Worm (Caenorhabditis elegans): Measurements from ENCODE around the gene F37A8.2.

Gene F37A8.2

DNA sequence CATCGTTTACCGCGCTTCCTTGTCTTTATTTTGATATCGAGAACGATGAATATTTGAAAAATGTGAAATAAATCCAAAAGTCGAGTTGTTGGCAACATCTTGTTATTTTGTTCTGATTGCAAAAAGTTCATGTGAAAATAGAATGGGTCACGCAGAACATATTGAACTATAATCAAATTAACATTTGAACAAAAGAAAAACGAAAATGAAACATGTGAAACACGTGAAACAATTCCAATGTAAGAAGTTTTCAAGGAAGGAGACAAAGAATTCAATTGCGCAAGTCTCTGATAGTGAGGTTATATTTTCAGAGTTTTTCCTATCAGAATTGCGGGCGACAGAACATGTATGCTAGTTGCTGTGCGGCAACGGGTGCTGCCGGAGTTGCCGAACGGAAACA lies at the start of gene F37A8.2:
Gene F37A8.2, minus strand, starts transcription at position 101 of the 400 bp plus-strand sequence.
- TF ChIP-seq hnd-1 (tag; optimal IDR thresholded peaks at IDR 0.05) (no peak), tra-4 (tag; optimal IDR thresholded peaks at IDR 0.05) (no peak), flt-1 (GFP tag; IDR thresholded peaks at IDR 0.05) (no peak), ceh-13 (GFP tag; optimal IDR thresholded peaks at IDR 0.05) (no peak), aly-1 (tag; optimal IDR thresholded peaks at IDR 0.05) (no peak), hmg-4 (GFP tag; optimal IDR thresholded peaks at IDR 0.05) (no peak)

DNA sequence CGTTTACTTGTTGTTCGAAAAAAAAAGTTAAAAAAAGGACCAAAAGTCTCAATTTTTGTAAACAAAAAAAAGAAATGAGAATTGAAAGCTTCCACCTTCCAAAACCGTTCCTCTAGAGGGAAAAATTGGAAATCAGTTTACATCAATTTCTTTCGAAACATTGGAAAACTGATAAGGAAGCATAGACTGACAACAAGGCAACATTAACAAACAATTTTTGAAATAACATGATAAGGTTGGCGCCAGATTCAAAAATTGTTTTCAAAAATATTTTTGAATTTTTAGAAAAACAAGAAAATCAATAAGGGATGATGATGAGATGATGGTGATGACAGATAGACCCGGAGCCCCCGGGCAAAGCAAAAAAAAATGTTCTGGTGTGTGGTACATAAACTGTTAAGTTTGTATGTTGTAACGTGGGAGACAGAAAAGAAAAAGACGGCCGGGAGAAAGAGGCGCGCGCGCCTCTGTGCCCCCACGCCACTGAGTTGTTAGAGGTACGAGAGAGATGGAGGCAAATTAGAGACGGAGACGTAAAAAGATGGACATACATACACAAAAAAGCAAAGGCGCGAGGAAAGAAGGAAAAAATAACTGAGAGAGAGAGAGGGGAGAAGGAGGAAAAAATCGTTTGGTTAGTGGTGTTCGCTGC lies 48.8 kb upstream of the F37A8.2 start:
- TF ChIP-seq tbx-37 (GFP tag; conservative IDR thresholded peaks at IDR 0.05) (0 out of 2 replicates have a peak, but pooled peaks have one; percentile 6), ets-7 (tag; optimal IDR thresholded peaks at IDR 0.05) (no peak)

DNA sequence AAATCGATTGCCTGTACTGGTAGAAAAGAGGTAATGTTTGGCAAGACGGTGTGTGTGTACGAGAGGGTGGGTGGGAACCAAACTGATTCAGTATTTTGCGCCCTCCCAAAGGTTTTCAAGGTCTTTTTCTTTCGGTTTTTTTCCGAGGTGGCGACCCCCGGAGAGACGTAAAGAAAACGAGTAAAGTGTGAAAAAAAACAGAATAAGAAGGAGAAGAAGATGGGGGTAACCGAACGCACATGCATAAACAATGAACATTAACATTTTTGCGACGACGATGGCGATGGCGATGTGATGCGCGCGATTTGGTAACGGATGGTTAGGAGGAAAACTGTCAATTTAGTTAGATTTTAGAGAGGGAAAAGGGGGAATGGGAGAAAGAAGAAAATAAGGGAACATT lies 47.1 kb upstream of the F37A8.2 start:
- no peak for TF ChIP-seq F13C5.2 (tag; optimal IDR thresholded peaks at IDR 0.05)
- no peak for TF ChIP-seq flt-1 (GFP tag; IDR thresholded peaks at IDR 0.05)
- TF ChIP-seq ceh-36 (tag; optimal IDR thresholded peaks at IDR 0.05) = no peak
- no peak for TF ChIP-seq pes-1 (GFP tag; IDR thresholded peaks at IDR 0.05)
- TF ChIP-seq tra-4 (tag; optimal IDR thresholded peaks at IDR 0.05) = no peak
- TF ChIP-seq ama-1 (optimal IDR thresholded peaks at IDR 0.05) = no peak
- TF ChIP-seq hnd-1 (tag; optimal IDR thresholded peaks at IDR 0.05) = no peak
- no peak for TF ChIP-seq ets-7 (tag; optimal IDR thresholded peaks at IDR 0.05)
- TF ChIP-seq B0310.2 (tag; optimal IDR thresholded peaks at IDR 0.05) = no peak
- TF ChIP-seq tbx-11 (GFP tag; IDR thresholded peaks at IDR 0.05) = no peak
- no peak for TF ChIP-seq hmbx-1 (tag; optimal IDR thresholded peaks at IDR 0.05)
- no peak for TF ChIP-seq scrt-1 (GFP tag; IDR thresholded peaks at IDR 0.05)
- no peak for TF ChIP-seq tbx-37 (GFP tag; conservative IDR thresholded peaks at IDR 0.05)
- no peak for TF ChIP-seq sea-1 (GFP tag; conservative IDR thresholded peaks at IDR 0.05)
- no peak for TF ChIP-seq ceh-13 (GFP tag; optimal IDR thresholded peaks at IDR 0.05)
- TF ChIP-seq aly-1 (tag; optimal IDR thresholded peaks at IDR 0.05) = no peak

DNA sequence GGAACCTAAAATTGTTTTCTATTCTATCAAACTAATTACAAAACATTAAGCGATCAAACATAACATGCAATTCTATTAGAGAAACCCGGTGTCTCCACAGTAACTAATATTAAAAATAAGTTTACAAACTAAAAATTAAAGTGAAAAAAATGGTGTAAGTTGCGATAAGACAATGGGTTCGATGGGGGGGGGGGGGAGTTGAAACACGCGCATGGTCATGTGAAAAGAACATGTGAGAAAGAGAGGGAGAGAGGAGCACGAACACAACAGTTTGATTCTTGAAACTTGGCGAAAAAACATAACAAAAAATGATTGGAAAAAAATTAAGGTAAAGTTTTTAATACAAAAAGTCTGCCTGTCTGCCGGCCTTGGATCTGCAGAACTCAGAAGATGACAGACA lies 45.7 kb upstream of the F37A8.2 start:
- TF ChIP-seq flt-1 (GFP tag; IDR thresholded peaks at IDR 0.05) (no peak), ets-7 (tag; optimal IDR thresholded peaks at IDR 0.05) (no peak), ceh-13 (GFP tag; optimal IDR thresholded peaks at IDR 0.05) (no peak), aly-1 (tag; optimal IDR thresholded peaks at IDR 0.05) (no peak), ama-1 (optimal IDR thresholded peaks at IDR 0.05) (no peak), ceh-36 (tag; optimal IDR thresholded peaks at IDR 0.05) (no peak), scrt-1 (GFP tag; IDR thresholded peaks at IDR 0.05) (no peak), hmg-4 (GFP tag; optimal IDR thresholded peaks at IDR 0.05) (no peak), F13C5.2 (tag; optimal IDR thresholded peaks at IDR 0.05) (no peak)

DNA sequence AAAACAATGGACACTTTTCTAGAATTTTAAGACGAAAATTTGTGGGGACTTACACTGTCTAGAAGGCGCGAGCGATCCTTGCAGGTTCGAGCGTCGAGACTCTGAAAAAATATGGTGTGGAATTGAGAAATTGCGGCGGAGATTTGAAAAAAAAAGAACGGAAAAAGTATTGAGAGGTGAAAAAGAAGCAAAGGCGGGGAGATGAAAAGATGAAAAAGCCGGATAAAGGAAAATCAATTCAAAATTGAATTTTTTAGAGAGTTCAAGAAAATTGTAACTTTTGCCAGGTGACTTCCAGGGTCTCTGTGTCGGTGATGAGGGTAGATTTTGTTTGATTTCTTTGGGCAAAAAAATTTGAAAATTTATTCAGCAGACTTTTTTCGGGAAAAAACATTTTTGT lies 45.0 kb upstream of the F37A8.2 start, which contains the start of gene msi-1:
Gene msi-1, minus strand, starts transcription at position 101 of the 400 bp plus-strand sequence.
- TF ChIP-seq flt-1 (GFP tag; IDR thresholded peaks at IDR 0.05) = no peak
- no peak for TF ChIP-seq pes-1 (GFP tag; IDR thresholded peaks at IDR 0.05)
- TF ChIP-seq tbx-11 (GFP tag; IDR thresholded peaks at IDR 0.05) = no peak
- no peak for TF ChIP-seq tra-4 (tag; optimal IDR thresholded peaks at IDR 0.05)
- no peak for TF ChIP-seq hnd-1 (tag; optimal IDR thresholded peaks at IDR 0.05)

DNA sequence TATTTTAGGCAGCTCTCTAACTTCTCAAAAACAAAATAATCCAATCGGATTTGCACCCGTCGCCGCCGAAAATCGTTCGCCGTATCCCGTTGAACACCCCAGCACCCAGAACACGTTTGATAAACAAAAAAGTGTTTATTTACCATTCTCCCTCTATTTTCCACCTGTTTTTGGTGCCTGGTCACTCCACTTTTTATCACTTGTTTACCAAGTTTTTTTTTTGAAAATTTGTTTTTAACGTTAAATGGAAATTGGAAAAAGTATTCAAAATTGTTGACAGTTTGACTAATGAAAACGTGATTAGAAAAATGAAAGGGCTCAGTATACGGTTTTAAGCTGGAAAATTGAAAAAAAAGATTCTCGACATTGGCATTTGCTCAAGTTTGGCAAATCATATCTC lies 43.7 kb upstream of the F37A8.2 start:
- TF ChIP-seq hnd-1 (tag; optimal IDR thresholded peaks at IDR 0.05) = no peak
- no peak for TF ChIP-seq F13C5.2 (tag; optimal IDR thresholded peaks at IDR 0.05)
- no peak for TF ChIP-seq tbx-37 (GFP tag; conservative IDR thresholded peaks at IDR 0.05)
- TF ChIP-seq hmbx-1 (tag; optimal IDR thresholded peaks at IDR 0.05) = no peak
- no peak for TF ChIP-seq sea-1 (GFP tag; conservative IDR thresholded peaks at IDR 0.05)
- no peak for TF ChIP-seq B0310.2 (tag; optimal IDR thresholded peaks at IDR 0.05)
- TF ChIP-seq ama-1 (optimal IDR thresholded peaks at IDR 0.05) = no peak
- TF ChIP-seq flt-1 (GFP tag; IDR thresholded peaks at IDR 0.05) = no peak
- TF ChIP-seq ets-7 (tag; optimal IDR thresholded peaks at IDR 0.05) = no peak
- TF ChIP-seq pes-1 (GFP tag; IDR thresholded peaks at IDR 0.05) = no peak
- TF ChIP-seq tra-4 (tag; optimal IDR thresholded peaks at IDR 0.05) = no peak
- no peak for TF ChIP-seq scrt-1 (GFP tag; IDR thresholded peaks at IDR 0.05)
- TF ChIP-seq ceh-13 (GFP tag; optimal IDR thresholded peaks at IDR 0.05) = no peak
- TF ChIP-seq tbx-11 (GFP tag; IDR thresholded peaks at IDR 0.05) = no peak
- no peak for TF ChIP-seq hmg-4 (GFP tag; optimal IDR thresholded peaks at IDR 0.05)
- TF ChIP-seq ceh-36 (tag; optimal IDR thresholded peaks at IDR 0.05) = no peak
- TF ChIP-seq aly-1 (tag; optimal IDR thresholded peaks at IDR 0.05) = no peak

DNA sequence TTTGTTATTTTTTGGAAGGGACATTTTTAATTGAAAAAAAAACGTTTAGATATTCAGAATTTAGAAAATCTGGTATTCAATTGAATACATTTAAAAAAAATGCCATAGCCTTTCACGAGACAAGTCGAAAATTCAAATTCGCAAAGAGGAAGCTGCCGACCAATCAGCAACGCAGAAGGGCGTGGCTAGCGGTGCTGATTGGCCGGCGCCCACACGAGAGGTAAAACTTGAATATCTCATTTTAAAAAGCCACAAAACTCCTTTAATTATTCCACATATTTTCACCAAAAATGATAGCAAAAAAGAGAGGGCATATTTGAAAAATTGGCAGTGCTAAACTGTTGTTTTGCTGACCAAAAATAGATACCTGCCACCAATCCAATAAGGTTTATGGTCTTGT lies 43.2 kb upstream of the F37A8.2 start:
- no peak for TF ChIP-seq ets-7 (tag; optimal IDR thresholded peaks at IDR 0.05)
- no peak for TF ChIP-seq pes-1 (GFP tag; IDR thresholded peaks at IDR 0.05)
- no peak for TF ChIP-seq ceh-13 (GFP tag; optimal IDR thresholded peaks at IDR 0.05)
- no peak for TF ChIP-seq hnd-1 (tag; optimal IDR thresholded peaks at IDR 0.05)
- no peak for TF ChIP-seq tbx-11 (GFP tag; IDR thresholded peaks at IDR 0.05)
- TF ChIP-seq sea-1 (GFP tag; conservative IDR thresholded peaks at IDR 0.05) = no peak
- no peak for TF ChIP-seq flt-1 (GFP tag; IDR thresholded peaks at IDR 0.05)
- TF ChIP-seq aly-1 (tag; optimal IDR thresholded peaks at IDR 0.05) = no peak
- no peak for TF ChIP-seq F13C5.2 (tag; optimal IDR thresholded peaks at IDR 0.05)

DNA sequence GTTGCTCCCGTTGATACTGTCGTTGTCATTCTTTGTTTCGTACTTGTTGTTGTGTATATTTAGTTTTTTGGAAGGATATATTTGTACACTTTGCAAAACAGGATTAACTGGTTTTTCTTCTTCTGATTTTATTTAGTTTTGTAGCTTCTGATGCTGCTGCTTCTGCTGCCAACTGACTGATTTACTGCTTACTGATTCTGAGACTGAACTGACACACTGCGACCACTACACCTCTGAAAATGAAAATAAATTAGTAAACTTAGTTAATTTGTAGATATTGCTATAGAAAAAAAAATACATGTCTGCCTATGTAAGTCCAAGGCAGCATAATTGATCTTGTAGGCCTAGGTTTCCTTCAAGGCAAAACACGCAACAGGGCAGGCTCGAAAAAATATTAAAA lies 41.4 kb upstream of the F37A8.2 start, which contains the start of gene R10E9.4:
Gene R10E9.4, minus strand, starts transcription at position 101 of the 400 bp plus-strand sequence.
- TF ChIP-seq tbx-37 (GFP tag; conservative IDR thresholded peaks at IDR 0.05) = no peak
- TF ChIP-seq tra-4 (tag; optimal IDR thresholded peaks at IDR 0.05) = no peak
- TF ChIP-seq tbx-11 (GFP tag; IDR thresholded peaks at IDR 0.05) = no peak
- TF ChIP-seq ets-7 (tag; optimal IDR thresholded peaks at IDR 0.05) = no peak
- no peak for TF ChIP-seq sea-1 (GFP tag; conservative IDR thresholded peaks at IDR 0.05)
- TF ChIP-seq hnd-1 (tag; optimal IDR thresholded peaks at IDR 0.05) = no peak
